Fruit fly (Drosophila melanogaster) whole organism, embryonic: ENCODE results near the gene CG32074.

ENCODE experiments used
- Abd-B ChIP-seq: fragments of 200-800 bp; sonication (Bioruptor generic); optimal IDR thresholded peaks from 2 replicates; lab custom pipeline; 2018; ENCODE audit warnings: missing biosample characterization, mild to moderate bottlenecking, missing genetic modification characterization, moderate library complexity
- Antp ChIP-seq: fragments of 200-800 bp; sonication (Bioruptor generic); optimal IDR thresholded peaks from 3 replicates; lab custom pipeline; 2016; ENCODE audit warnings: missing biosample characterization, missing genetic modification characterization
- Atf6 ChIP-seq: fragments of 200-800 bp; sonication (Bioruptor generic); IDR thresholded peaks from 2 replicates; pipeline ENCODE4 v1.3.6; 2022; ENCODE audit warnings: missing biosample characterization, missing genetic modification characterization
- B-H2 ChIP-seq: fragments of 200-800 bp; sonication (Bioruptor generic); optimal IDR thresholded peaks from 2 replicates; lab custom pipeline; 2018; ENCODE audit warnings: missing biosample characterization, mild to moderate bottlenecking, missing genetic modification characterization
- Bteb2 ChIP-seq: fragments of 200-800 bp; sonication (Bioruptor generic); optimal IDR thresholded peaks from 2 replicates; lab custom pipeline; 2016; ENCODE audit warnings: missing biosample characterization, missing genetic modification characterization
- CG11093 ChIP-seq: fragments of 200-800 bp; sonication (Bioruptor generic); IDR thresholded peaks from 3 replicates; pipeline ENCODE4 v1.3.6; 2022; ENCODE audit warnings: missing biosample characterization, missing genetic modification characterization
- CG12942 ChIP-seq: fragments of 200-800 bp; sonication (Bioruptor generic); optimal IDR thresholded peaks from 3 replicates; lab custom pipeline; 2016; ENCODE audit warnings: missing biosample characterization, missing genetic modification characterization
- CG13424 ChIP-seq: fragments of 200-800 bp; sonication (Bioruptor generic); optimal IDR thresholded peaks from 2 replicates; lab custom pipeline; 2019; ENCODE audit warnings: missing biosample characterization, mild to moderate bottlenecking, missing genetic modification characterization, moderate library complexity
- CG13775 ChIP-seq: fragments of 200-800 bp; sonication (Bioruptor generic); optimal IDR thresholded peaks from 3 replicates; lab custom pipeline; 2017; ENCODE audit warnings: missing biosample characterization, mild to moderate bottlenecking, missing genetic modification characterization
- CG14965 ChIP-seq: fragments of 200-800 bp; sonication (Bioruptor generic); optimal IDR thresholded peaks from 2 replicates; lab custom pipeline; 2016; ENCODE audit warnings: missing biosample characterization, missing genetic modification characterization, borderline replicate concordance
- CG15479 ChIP-seq: fragments of 200-800 bp; sonication (Bioruptor generic); optimal IDR thresholded peaks from 3 replicates; lab custom pipeline; 2019; ENCODE audit warnings: missing biosample characterization, mild to moderate bottlenecking, missing genetic modification characterization, moderate library complexity
- CG15696 ChIP-seq: fragments of 200-800 bp; sonication (Bioruptor generic); optimal IDR thresholded peaks from 2 replicates; lab custom pipeline; 2019; ENCODE audit warnings: missing biosample characterization, mild to moderate bottlenecking, missing genetic modification characterization, moderate library complexity
- CG17186 ChIP-seq: fragments of 200-800 bp; sonication (Bioruptor generic); optimal IDR thresholded peaks from 3 replicates; lab custom pipeline; 2017; ENCODE audit warnings: missing biosample characterization, missing genetic modification reagents, missing genetic modification characterization
- CG17328 ChIP-seq: fragments of 200-800 bp; sonication (Bioruptor generic); IDR thresholded peaks from 2 replicates; pipeline ENCODE4 v1.3.6; 2022; ENCODE audit warnings: missing biosample characterization, missing genetic modification characterization
- CG17829 ChIP-seq: fragments of 200-800 bp; optimal IDR thresholded peaks from 2 replicates; lab custom pipeline; 2019; ENCODE audit warnings: missing biosample characterization, mild to moderate bottlenecking, missing genetic modification characterization, moderate library complexity
- CG18599 ChIP-seq: fragments of 200-800 bp; sonication (Bioruptor generic); optimal IDR thresholded peaks from 3 replicates; lab custom pipeline; 2017; ENCODE audit warnings: missing biosample characterization, missing genetic modification characterization, mild to moderate bottlenecking, moderate library complexity, missing genetic modification reagents
- CG31224 ChIP-seq: fragments of 200-800 bp; sonication (Bioruptor generic); IDR thresholded peaks from 2 replicates; pipeline ENCODE4 v1.3.6; 2022; ENCODE audit warnings: missing biosample characterization, missing genetic modification characterization
- CG7839 ChIP-seq: fragments of 200-800 bp; sonication (Bioruptor generic); optimal IDR thresholded peaks from 3 replicates; lab custom pipeline; 2018; ENCODE audit warnings: missing biosample characterization, mild to moderate bottlenecking, missing genetic modification characterization, moderate library complexity
- CkIIα-i1 ChIP-seq: fragments of 200-800 bp; sonication (Bioruptor generic); IDR thresholded peaks from 2 replicates; pipeline ENCODE4 v1.3.6; 2022; ENCODE audit warnings: missing biosample characterization, missing genetic modification characterization
- Dip2 ChIP-seq: fragments of 200-800 bp; sonication (Bioruptor generic); IDR thresholded peaks from 2 replicates; pipeline ENCODE4 v1.3.6; 2022; ENCODE audit warnings: missing biosample characterization, missing genetic modification characterization
- Doc3 ChIP-seq: fragments of 200-800 bp; sonication (Bioruptor generic); IDR thresholded peaks from 3 replicates; pipeline ENCODE4 v1.3.6; 2022; ENCODE audit warnings: missing biosample characterization, missing genetic modification characterization; ENCODE audit not compliant: partially characterized antibody
- Dref ChIP-seq: fragments of 200-800 bp; sonication (Bioruptor generic); IDR thresholded peaks from 2 replicates; pipeline ENCODE4 v1.3.6; 2022; ENCODE audit warnings: missing biosample characterization, missing genetic modification characterization
- E2f1 ChIP-seq: fragments of 200-800 bp; sonication (Bioruptor generic); IDR thresholded peaks from 2 replicates; pipeline ENCODE4 v1.3.6; 2022; ENCODE audit warnings: missing biosample characterization, missing genetic modification characterization
- Ets97D ChIP-seq: fragments of 200-800 bp; sonication (Bioruptor generic); optimal IDR thresholded peaks from 3 replicates; lab custom pipeline; 2016; ENCODE audit warnings: missing biosample characterization, missing genetic modification characterization
- HLH3B ChIP-seq: fragments of 200-800 bp; sonication (Bioruptor generic); IDR thresholded peaks from 2 replicates; pipeline ENCODE4 v1.3.6; 2022; ENCODE audit warnings: missing biosample characterization, missing genetic modification characterization
- Mad ChIP-seq: fragments of 200-800 bp; sonication (Bioruptor generic); optimal IDR thresholded peaks from 2 replicates; lab custom pipeline; 2016; ENCODE audit warnings: missing biosample characterization, missing genetic modification characterization
- Mrtf ChIP-seq: fragments of 200-800 bp; sonication (Bioruptor generic); IDR thresholded peaks from 3 replicates; pipeline ENCODE4 v1.3.6; 2022; ENCODE audit warnings: missing biosample characterization, missing genetic modification characterization
- Myb ChIP-seq: fragments of 200-800 bp; sonication (Bioruptor generic); optimal IDR thresholded peaks from 2 replicates; lab custom pipeline; 2016; ENCODE audit warnings: missing biosample characterization, missing genetic modification characterization
- NC2α ChIP-seq: fragments of 200-800 bp; sonication (Bioruptor generic); optimal IDR thresholded peaks from 2 replicates; lab custom pipeline; 2016; ENCODE audit warnings: missing biosample characterization, missing genetic modification characterization
- Nf-YB ChIP-seq: fragments of 200-800 bp; sonication (Bioruptor generic); optimal IDR thresholded peaks from 3 replicates; lab custom pipeline; 2019; ENCODE audit warnings: missing biosample characterization, mild to moderate bottlenecking, missing genetic modification characterization, moderate library complexity
- Rfx ChIP-seq: fragments of 200-800 bp; sonication (Bioruptor generic); IDR thresholded peaks from 2 replicates; pipeline ENCODE4 v1.3.6; 2022; ENCODE audit warnings: missing biosample characterization, missing genetic modification characterization
- Vsx1 ChIP-seq: fragments of 200-800 bp; sonication (Bioruptor generic); optimal IDR thresholded peaks from 2 replicates; lab custom pipeline; 2017; ENCODE audit warnings: missing biosample characterization, mild to moderate bottlenecking, missing genetic modification characterization, missing genetic modification reagents
- ase ChIP-seq: fragments of 200-800 bp; sonication (Bioruptor generic); IDR thresholded peaks from 3 replicates; pipeline ENCODE4 v1.3.6; 2022; ENCODE audit warnings: missing biosample characterization, missing genetic modification characterization
- az2 ChIP-seq: fragments of 200-800 bp; sonication (Bioruptor generic); optimal IDR thresholded peaks from 3 replicates; lab custom pipeline; 2016; ENCODE audit warnings: missing biosample characterization, missing genetic modification characterization
- br ChIP-seq: fragments of >200 bp; optimal IDR thresholded peaks from 2 replicates; lab custom pipeline; 2017
- ci ChIP-seq: fragments of 200-800 bp; sonication (Bioruptor generic); IDR thresholded peaks from 3 replicates; pipeline ENCODE4 v1.3.6; 2022; ENCODE audit warnings: missing biosample characterization, missing genetic modification characterization
- corto ChIP-seq: fragments of 200-800 bp; sonication (Bioruptor generic); optimal IDR thresholded peaks from 2 replicates; lab custom pipeline; 2016; ENCODE audit warnings: missing biosample characterization, mild to moderate bottlenecking, missing genetic modification characterization, moderate library complexity
- crc ChIP-seq: fragments of 200-800 bp; sonication (Bioruptor generic); optimal IDR thresholded peaks from 2 replicates; lab custom pipeline; 2016; ENCODE audit warnings: missing biosample characterization, missing genetic modification characterization
- danr ChIP-seq: fragments of 200-800 bp; sonication (Bioruptor generic); IDR thresholded peaks from 2 replicates; pipeline ENCODE4 v1.3.6; 2022; ENCODE audit warnings: missing biosample characterization, missing genetic modification characterization
- emc ChIP-seq: fragments of 200-800 bp; sonication (Bioruptor generic); optimal IDR thresholded peaks from 2 replicates; lab custom pipeline; 2016; ENCODE audit warnings: missing biosample characterization, missing genetic modification characterization
- fd96Cb ChIP-seq: fragments of 200-800 bp; sonication (Bioruptor generic); optimal IDR thresholded peaks from 2 replicates; lab custom pipeline; 2018; ENCODE audit warnings: missing biosample characterization, mild to moderate bottlenecking, missing genetic modification characterization, moderate library complexity
- h ChIP-seq: fragments of >200 bp; optimal IDR thresholded peaks from 2 replicates; lab custom pipeline; 2017
- lov ChIP-seq, 2 experiments: fragments of 200-800 bp in 1 of 2; fragments of >200 bp in 1 of 2; sonication (Bioruptor generic) in 1 of 2; IDR thresholded peaks in 1 of 2; optimal IDR thresholded peaks in 1 of 2; 2 replicates in 1 of 2; 3 replicates in 1 of 2; pipeline versions ENCODE4 v1.3.6 to Lab custom; 2017 to 2022; ENCODE audit warnings: missing biosample characterization in 1 of 2, missing genetic modification characterization in 1 of 2
- pzg ChIP-seq: fragments of 200-800 bp; sonication (Bioruptor generic); optimal IDR thresholded peaks from 3 replicates; lab custom pipeline; 2018; ENCODE audit warnings: missing biosample characterization, mild to moderate bottlenecking, missing genetic modification characterization, moderate library complexity
- row ChIP-seq: fragments of 200-800 bp; sonication (Bioruptor generic); IDR thresholded peaks from 3 replicates; pipeline ENCODE4 v1.3.6; 2022; ENCODE audit warnings: missing biosample characterization, missing genetic modification characterization
- run ChIP-seq: fragments of 200-800 bp; sonication (Bioruptor generic); optimal IDR thresholded peaks from 3 replicates; lab custom pipeline; 2018; ENCODE audit warnings: missing biosample characterization, mild to moderate bottlenecking, missing genetic modification characterization
- sna ChIP-seq: fragments of 200-800 bp; sonication (Bioruptor generic); IDR thresholded peaks from 2 replicates; pipeline ENCODE4 v1.3.6; 2022; ENCODE audit warnings: missing biosample characterization, missing genetic modification characterization; ENCODE audit not compliant: partially characterized antibody
- sob ChIP-seq: fragments of 200-800 bp; sonication (Bioruptor generic); IDR thresholded peaks from 2 replicates; pipeline ENCODE4 v1.3.6; 2022; ENCODE audit warnings: missing biosample characterization, missing genetic modification characterization
- usp ChIP-seq: fragments of >200 bp; optimal IDR thresholded peaks from 2 replicates; lab custom pipeline; 2017; ENCODE audit warnings: missing biosample characterization, missing genetic modification characterization
- vvl ChIP-seq: fragments of 200-800 bp; sonication (Bioruptor generic); IDR thresholded peaks from 2 replicates; pipeline ENCODE4 v1.3.6; 2022; ENCODE audit warnings: missing biosample characterization, missing genetic modification characterization

CG32074 gene

dm6 chr3L:11097982-11098663 lies 34.0 kb downstream of the CG32074 start, which contains the start of the genes Irbp18 and APP-BP1 (continued):
- TF ChIP-seq danr (GFP tag; lab: Robert Waterston, UW) (peak; percentile 81), CG12942 (peak; percentile 90), Atf6 (peak; percentile 89), CG17829 (peak; percentile 91), CG17186 (GFP tag; lab: Kevin White, UChicago) (peak; percentile 87), Antp (GFP tag; lab: Kevin White, UChicago) (peak; percentile 86), HLH3B (GFP tag; lab: Robert Waterston, UW) (peak; percentile 75), Myb (GFP tag; lab: Kevin White, UChicago) (peak; percentile 83), sna (GFP tag; lab: Robert Waterston, UW) (no peak), ci (peak; percentile 84), CG17328 (GFP tag; lab: Robert Waterston, UW) (peak; percentile 81), run (tag; lab: Kevin White, UChicago) (peak; percentile 58), CkIIα-i1 (0 out of 2 replicates have a peak, but pooled peaks have one; percentile 31), Mrtf (GFP tag; lab: Robert Waterston, UW) (peak; percentile 81), Rfx (GFP tag; lab: Robert Waterston, UW) (peak; percentile 90), emc (peak; percentile 85), crc (GFP tag; lab: Kevin White, UChicago) (peak; percentile 91), row (GFP tag; lab: Robert Waterston, UW) (peak; percentile 88), lov (optimal IDR thresholded peaks at IDR 0.05; lab: Kevin White, UChicago) (no peak), lov (GFP tag; IDR thresholded peaks at IDR 0.05; lab: Robert Waterston, UW) (peak; percentile 49; the same call in 1 of the 3 replicates), Doc3 (GFP tag; lab: Robert Waterston, UW) (no peak), CG11093 (GFP tag; lab: Robert Waterston, UW) (peak; percentile 71; the same call in 1 of the 3 replicates), CG18599 (peak; percentile 95), Dip2 (GFP tag; lab: Robert Waterston, UW) (no peak), CG31224 (GFP tag; lab: Robert Waterston, UW) (peak; percentile 81), CG7839 (peak; percentile 94), h (no peak), NC2α (peak; percentile 84), CG13424 (tag; lab: Kevin White, UChicago) (peak; percentile 90), usp (no peak), sob (peak; percentile 92), Abd-B (GFP tag; lab: Kevin White, UChicago) (peak; percentile 94), fd96Cb (tag; lab: Kevin White, UChicago) (peak; percentile 89), Bteb2 (GFP tag; lab: Kevin White, UChicago) (peak; percentile 94), br (no peak), Vsx1 (GFP tag; lab: Kevin White, UChicago) (peak; percentile 84), ase (GFP tag; lab: Robert Waterston, UW) (peak; percentile 79), corto (GFP tag; lab: Kevin White, UChicago) (peak; percentile 76), vvl (peak; percentile 89), Ets97D (GFP tag; lab: Kevin White, UChicago) (peak; percentile 91), CG15696 (peak; percentile 73), E2f1 (peak; percentile 90), CG14965 (GFP tag; lab: Kevin White, UChicago) (peak; percentile 50), Nf-YB (GFP tag; lab: Kevin White, UChicago) (peak; percentile 78), az2 (GFP tag; lab: Kevin White, UChicago) (peak; percentile 96), pzg (GFP tag; lab: Kevin White, UChicago) (peak; percentile 53), B-H2 (GFP tag; lab: Kevin White, UChicago) (peak; percentile 91), Mad (GFP tag; lab: Kevin White, UChicago) (peak; percentile 96), CG13775 (GFP tag; lab: Kevin White, UChicago) (peak; percentile 96), CG15479 (GFP tag; lab: Kevin White, UChicago) (peak; percentile 73), Dref (GFP tag; lab: Robert Waterston, UW) (no peak)
